Fruit fly (Drosophila melanogaster) whole organism, embryonic: Measurements from ENCODE around the gene Hat1.

Experiments used
- Adf1 ChIP-seq: fragments of 200-800 bp; sonication (Bioruptor generic); IDR thresholded peaks from 2 replicates; pipeline ENCODE4 v1.3.6; 2022; ENCODE audit warnings: missing biosample characterization, missing genetic modification characterization
- Antp ChIP-seq: fragments of 200-800 bp; sonication (Bioruptor generic); optimal IDR thresholded peaks from 3 replicates; lab custom pipeline; 2016; ENCODE audit warnings: missing biosample characterization, missing genetic modification characterization
- CG1024 ChIP-seq: fragments of 200-800 bp; sonication (Bioruptor generic); IDR thresholded peaks from 2 replicates; pipeline ENCODE4 v1.3.6; 2022; ENCODE audit warnings: missing biosample characterization, missing genetic modification characterization
- CG11093 ChIP-seq: fragments of 200-800 bp; sonication (Bioruptor generic); IDR thresholded peaks from 3 replicates; pipeline ENCODE4 v1.3.6; 2022; ENCODE audit warnings: missing biosample characterization, missing genetic modification characterization
- CG12299 ChIP-seq: fragments of 200-800 bp; sonication (Bioruptor generic); optimal IDR thresholded peaks from 2 replicates; lab custom pipeline; 2018; ENCODE audit warnings: missing biosample characterization, mild to moderate bottlenecking, missing genetic modification characterization
- CG12942 ChIP-seq: fragments of 200-800 bp; sonication (Bioruptor generic); optimal IDR thresholded peaks from 3 replicates; lab custom pipeline; 2016; ENCODE audit warnings: missing biosample characterization, missing genetic modification characterization
- CG14667 ChIP-seq: fragments of 200-800 bp; sonication (Bioruptor generic); IDR thresholded peaks from 2 replicates; pipeline ENCODE4 v1.3.6; 2022; ENCODE audit warnings: missing biosample characterization, missing genetic modification characterization
- CG14710 ChIP-seq: fragments of 200-800 bp; sonication (Bioruptor generic); optimal IDR thresholded peaks from 3 replicates; lab custom pipeline; 2019; ENCODE audit warnings: missing biosample characterization, mild to moderate bottlenecking, missing genetic modification characterization, moderate library complexity
- CG15011 ChIP-seq: fragments of 200-800 bp; sonication (Bioruptor generic); optimal IDR thresholded peaks from 3 replicates; lab custom pipeline; 2018; ENCODE audit warnings: missing biosample characterization, mild to moderate bottlenecking, missing genetic modification characterization
- CG17328 ChIP-seq: fragments of 200-800 bp; sonication (Bioruptor generic); IDR thresholded peaks from 2 replicates; pipeline ENCODE4 v1.3.6; 2022; ENCODE audit warnings: missing biosample characterization, missing genetic modification characterization
- CG2116 ChIP-seq: fragments of 200-800 bp; sonication (Bioruptor generic); optimal IDR thresholded peaks from 3 replicates; lab custom pipeline; 2018; ENCODE audit warnings: missing biosample characterization, mild to moderate bottlenecking, missing genetic modification characterization
- CG2120 ChIP-seq: fragments of 200-800 bp; sonication (Bioruptor generic); optimal IDR thresholded peaks from 3 replicates; lab custom pipeline; 2016; ENCODE audit warnings: missing biosample characterization, missing genetic modification characterization
- CG32772 ChIP-seq: fragments of 200-800 bp; sonication (Bioruptor generic); IDR thresholded peaks from 2 replicates; pipeline ENCODE4 v1.3.6; 2022; ENCODE audit warnings: missing biosample characterization, missing genetic modification characterization
- CG8290 ChIP-seq, 3 experiments: fragments of 200-800 bp; sonication (Bioruptor generic); optimal IDR thresholded peaks; 2 replicates each; lab custom pipeline; 2016 to 2019; ENCODE audit warnings: missing biosample characterization in 3 of 3, missing genetic modification characterization in 3 of 3, mild to moderate bottlenecking in 2 of 3, moderate library complexity in 1 of 3
- CG9727 ChIP-seq: fragments of 200-800 bp; sonication (Bioruptor generic); optimal IDR thresholded peaks from 3 replicates; lab custom pipeline; 2017; ENCODE audit warnings: missing biosample characterization, mild to moderate bottlenecking, missing genetic modification characterization
- CG9817 ChIP-seq: fragments of 200-800 bp; sonication (Bioruptor generic); optimal IDR thresholded peaks from 2 replicates; lab custom pipeline; 2018; ENCODE audit warnings: missing biosample characterization, mild to moderate bottlenecking, missing genetic modification characterization, moderate library complexity
- D19B ChIP-seq: fragments of 200-800 bp; sonication (Bioruptor generic); optimal IDR thresholded peaks from 2 replicates; lab custom pipeline; 2017; ENCODE audit warnings: missing biosample characterization, mild to moderate bottlenecking, missing genetic modification characterization
- Dek ChIP-seq: fragments of 200-800 bp; sonication (Bioruptor generic); optimal IDR thresholded peaks from 3 replicates; lab custom pipeline; 2019; ENCODE audit warnings: missing biosample characterization, mild to moderate bottlenecking, missing genetic modification characterization, moderate library complexity
- Hr3 ChIP-seq: fragments of 200-800 bp; sonication (Bioruptor generic); optimal IDR thresholded peaks from 3 replicates; lab custom pipeline; 2016; ENCODE audit warnings: missing biosample characterization, missing genetic modification characterization
- Hr78 ChIP-seq, 2 experiments: fragments of 200-800 bp in 1 of 2; fragments of >200 bp in 1 of 2; sonication (Bioruptor generic) in 1 of 2; optimal IDR thresholded peaks; 2 replicates each; lab custom pipeline; 2017 to 2019; ENCODE audit warnings: missing biosample characterization in 2 of 2, missing genetic modification characterization in 2 of 2, mild to moderate bottlenecking in 1 of 2, moderate library complexity in 1 of 2
- Rfx ChIP-seq: fragments of 200-800 bp; sonication (Bioruptor generic); IDR thresholded peaks from 2 replicates; pipeline ENCODE4 v1.3.6; 2022; ENCODE audit warnings: missing biosample characterization, missing genetic modification characterization
- Scr ChIP-seq: fragments of 200-800 bp; sonication (Bioruptor generic); IDR thresholded peaks from 2 replicates; pipeline ENCODE4 v1.3.6; 2022; ENCODE audit warnings: missing biosample characterization, missing genetic modification characterization; ENCODE audit not compliant: partially characterized antibody
- btn ChIP-seq: fragments of 200-800 bp; sonication (Bioruptor generic); optimal IDR thresholded peaks from 2 replicates; lab custom pipeline; 2016; ENCODE audit warnings: missing biosample characterization, missing genetic modification characterization
- chn ChIP-seq: fragments of 200-800 bp; sonication (Bioruptor generic); optimal IDR thresholded peaks from 2 replicates; lab custom pipeline; 2016; ENCODE audit warnings: missing biosample characterization, missing genetic modification characterization
- fd102C ChIP-seq: fragments of 200-800 bp; sonication (Bioruptor generic); optimal IDR thresholded peaks from 2 replicates; lab custom pipeline; 2018; ENCODE audit warnings: missing biosample characterization, mild to moderate bottlenecking, missing genetic modification characterization, moderate library complexity
- fru ChIP-seq: fragments of >200 bp; optimal IDR thresholded peaks from 2 replicates; lab custom pipeline; 2017
- gfzf ChIP-seq: fragments of 200-800 bp; sonication (Bioruptor generic); optimal IDR thresholded peaks from 2 replicates; lab custom pipeline; 2016; ENCODE audit warnings: missing biosample characterization, mild to moderate bottlenecking, missing genetic modification characterization, moderate library complexity
- grau ChIP-seq: fragments of 200-800 bp; optimal IDR thresholded peaks from 3 replicates; lab custom pipeline; 2019; ENCODE audit warnings: missing biosample characterization, mild to moderate bottlenecking, missing genetic modification characterization, moderate library complexity
- h ChIP-seq: fragments of >200 bp; optimal IDR thresholded peaks from 2 replicates; lab custom pipeline; 2017
- ham ChIP-seq: fragments of 200-800 bp; sonication (Bioruptor generic); IDR thresholded peaks from 2 replicates; pipeline ENCODE4 v1.3.6; 2022; ENCODE audit warnings: missing biosample characterization, missing genetic modification characterization
- lov ChIP-seq, 2 experiments: fragments of 200-800 bp in 1 of 2; fragments of >200 bp in 1 of 2; sonication (Bioruptor generic) in 1 of 2; IDR thresholded peaks in 1 of 2; optimal IDR thresholded peaks in 1 of 2; 2 replicates in 1 of 2; 3 replicates in 1 of 2; pipeline versions ENCODE4 v1.3.6 to Lab custom; 2017 to 2022; ENCODE audit warnings: missing biosample characterization in 1 of 2, missing genetic modification characterization in 1 of 2
- psq ChIP-seq: fragments of 200-800 bp; sonication (Bioruptor generic); optimal IDR thresholded peaks from 2 replicates; lab custom pipeline; 2017; ENCODE audit warnings: missing biosample characterization, missing genetic modification characterization
- sens-2 ChIP-seq: fragments of 200-800 bp; sonication (Bioruptor generic); IDR thresholded peaks from 2 replicates; pipeline ENCODE4 v1.3.6; 2022; ENCODE audit warnings: missing biosample characterization, missing genetic modification characterization
- tgo ChIP-seq: fragments of 200-800 bp; sonication (Bioruptor generic); IDR thresholded peaks from 3 replicates; pipeline ENCODE4 v1.3.6; 2022; ENCODE audit warnings: missing biosample characterization, missing genetic modification characterization
- vnd ChIP-seq: fragments of 200-800 bp; sonication (Bioruptor generic); IDR thresholded peaks from 3 replicates; pipeline ENCODE4 v1.3.6; 2022; ENCODE audit warnings: missing biosample characterization, missing genetic modification characterization; ENCODE audit not compliant: partially characterized antibody

Gene Hat1

dm6 chr3R:5742278-5743196 lies 46.6 kb downstream of the Hat1 start, which contains the start of the genes Sym and Madm (continued):
- no peak for TF ChIP-seq fru (lab: Kevin White, UChicago)
- TF ChIP-seq Scr (GFP tag; lab: Robert Waterston, UW), result peak; percentile 90
- TF ChIP-seq CG9727, result peak; percentile 50
- TF ChIP-seq ham (GFP tag; lab: Robert Waterston, UW), result no peak
- TF ChIP-seq Adf1 (GFP tag; lab: Robert Waterston, UW), result peak; percentile 96
- no peak for TF ChIP-seq sens-2 (GFP tag; lab: Robert Waterston, UW)
- TF ChIP-seq CG17328 (GFP tag; lab: Robert Waterston, UW), result no peak
- peak; percentile 78 for TF ChIP-seq gfzf
- TF ChIP-seq Dek, result peak; percentile 16
- TF ChIP-seq CG14710 (tag; lab: Kevin White, UChicago), result peak; percentile 68
- no peak for TF ChIP-seq CG15011 (GFP tag; lab: Kevin White, UChicago)
- TF ChIP-seq psq (GFP tag; lab: Kevin White, UChicago), result peak; percentile 1
- TF ChIP-seq D19B (GFP tag; lab: Kevin White, UChicago), result peak; percentile 4
- TF ChIP-seq lov (optimal IDR thresholded peaks at IDR 0.05; lab: Kevin White, UChicago), result no peak
- 0 out of 3 replicates have a peak, but pooled peaks have one; percentile 51 for TF ChIP-seq lov (GFP tag; IDR thresholded peaks at IDR 0.05; lab: Robert Waterston, UW)
- no peak for TF ChIP-seq h
- no peak for TF ChIP-seq CG11093 (GFP tag; lab: Robert Waterston, UW)
- TF ChIP-seq CG2120 (GFP tag; lab: Kevin White, UChicago), result peak; percentile 77
- 0 out of 3 replicates have a peak, but pooled peaks have one; percentile 44 for TF ChIP-seq tgo
- peak; percentile 52 for TF ChIP-seq grau (tag; lab: Kevin White, UChicago)
- no peak for TF ChIP-seq btn
- TF ChIP-seq CG12299, result no peak
- TF ChIP-seq chn (GFP tag; lab: Kevin White, UChicago), result peak; percentile 5
- peak; percentile 48; the same call in 1 of the 2 replicates for TF ChIP-seq Rfx (GFP tag; lab: Robert Waterston, UW)
- peak; percentile 95 for TF ChIP-seq CG2116
- TF ChIP-seq CG1024, result no peak
- TF ChIP-seq CG12942 (GFP tag; lab: Kevin White, UChicago), result peak; percentile 4
- no peak for TF ChIP-seq Hr78 (GFP tag; optimal IDR thresholded peaks at IDR 0.05; lab: Kevin White, UChicago)
- peak; percentile 33 for TF ChIP-seq Hr3 (GFP tag; lab: Kevin White, UChicago)
- TF ChIP-seq CG14667 (GFP tag; lab: Robert Waterston, UW), result no peak
- TF ChIP-seq CG32772, result 0 out of 2 replicates have a peak, but pooled peaks have one; percentile 20
- peak; percentile 84 for TF ChIP-seq vnd (GFP tag; lab: Robert Waterston, UW)
- peak; percentile 19 for TF ChIP-seq Antp (GFP tag; lab: Kevin White, UChicago)
- no peak for TF ChIP-seq CG8290 (GFP tag; optimal IDR thresholded peaks at IDR 0.05; lab: Kevin White, UChicago)
- no peak for TF ChIP-seq CG8290 (tag; optimal IDR thresholded peaks at IDR 0.05; lab: Kevin White, UChicago)
- peak; percentile 33 for TF ChIP-seq CG9817 (tag; lab: Kevin White, UChicago)
- no peak for TF ChIP-seq fd102C (GFP tag; lab: Kevin White, UChicago)
